Worm (Caenorhabditis elegans): ENCODE data around the gene srpa-68.

The srpa-68 gene

DNA sequence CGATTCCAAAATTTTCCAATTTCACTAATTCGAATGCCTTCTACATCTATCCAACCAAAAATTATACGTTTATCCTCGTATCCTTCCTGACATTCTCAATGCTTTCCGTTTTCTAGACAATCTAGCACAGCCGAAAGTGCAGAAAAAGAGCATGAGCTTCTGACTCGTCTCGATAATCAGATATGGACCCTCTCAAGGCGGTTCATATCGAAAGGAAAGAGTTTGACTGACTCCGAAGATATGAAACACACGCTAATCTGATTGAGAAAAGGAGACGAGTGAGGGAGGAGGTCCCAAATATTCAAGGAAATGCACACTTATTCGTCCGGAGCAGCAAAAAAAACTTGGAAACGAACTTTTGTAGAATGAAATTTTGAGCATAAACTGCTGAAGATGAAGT is 37.7 kb upstream of the srpa-68 start:
- TF ChIP-seq ceh-83 (GFP tag; optimal IDR thresholded peaks at IDR 0.05): no peak
- TF ChIP-seq ces-1 (GFP tag; optimal IDR thresholded peaks at IDR 0.05): peak; percentile 83
- TF ChIP-seq ham-2 (GFP tag; optimal IDR thresholded peaks at IDR 0.05): no peak
- TF ChIP-seq sem-2 (GFP tag; optimal IDR thresholded peaks at IDR 0.05): no peak
- TF ChIP-seq drap-1 (GFP tag; optimal IDR thresholded peaks at IDR 0.05): no peak

- TF ChIP-seq nhr-237 (tag; optimal IDR thresholded peaks at IDR 0.05): no peak
- no peak for TF ChIP-seq mep-1 (tag; optimal IDR thresholded peaks at IDR 0.05)
- TF ChIP-seq unc-62 (GFP tag; optimal IDR thresholded peaks at IDR 0.05): no peak
- no peak for TF ChIP-seq tbx-8 (GFP tag; optimal IDR thresholded peaks at IDR 0.05)
- no peak for TF ChIP-seq flh-1 (GFP tag; optimal IDR thresholded peaks at IDR 0.05)
Observed at ce11 chrV:12326638-12327037, 35.2 kb upstream of the srpa-68 start.

DNA sequence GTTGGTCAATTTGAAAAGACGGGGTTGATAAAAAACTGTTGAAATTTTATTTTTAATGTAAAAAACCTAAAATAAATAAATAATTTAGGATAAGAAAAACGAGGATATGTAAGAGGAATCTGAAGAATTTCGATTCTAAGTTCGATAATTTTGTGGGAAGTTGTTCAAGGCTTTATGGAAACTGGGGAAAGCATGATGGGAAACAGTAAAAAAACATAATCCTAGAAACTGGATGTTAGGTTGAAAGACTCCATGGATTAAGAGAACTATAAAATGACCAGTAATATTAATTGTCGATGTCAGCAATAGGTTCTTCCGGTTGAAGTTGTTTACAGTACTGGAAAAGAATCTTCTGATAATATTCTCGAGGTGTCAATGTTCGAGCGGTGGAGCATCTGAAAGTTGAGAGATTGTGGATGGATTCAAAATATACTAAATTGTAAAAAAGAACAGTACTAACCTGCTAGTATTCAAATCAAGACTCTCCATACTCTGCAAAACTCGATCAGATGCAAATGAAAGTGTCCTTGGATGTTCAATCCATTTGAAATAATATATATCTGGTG is 28.9 kb upstream of the srpa-68 start:
- TF ChIP-seq unc-120 (tag; optimal IDR thresholded peaks at IDR 0.05; ENCODE audit: poor library complexity, severe bottlenecking): no peak
- no peak for TF ChIP-seq bed-3 (GFP tag; optimal IDR thresholded peaks at IDR 0.05)
- TF ChIP-seq ceh-43 (GFP tag; optimal IDR thresholded peaks at IDR 0.05): no peak
- TF ChIP-seq tbx-8 (GFP tag; optimal IDR thresholded peaks at IDR 0.05): no peak
- no peak for TF ChIP-seq drap-1 (GFP tag; optimal IDR thresholded peaks at IDR 0.05)
- TF ChIP-seq hlh-1 (tag; optimal IDR thresholded peaks at IDR 0.05): no peak
- TF ChIP-seq nhr-2 (tag; optimal IDR thresholded peaks at IDR 0.05): no peak
- TF ChIP-seq snpc-4 (tag; optimal IDR thresholded peaks at IDR 0.05): no peak
- no peak for TF ChIP-seq mab-5 (tag; optimal IDR thresholded peaks at IDR 0.05)
- no peak for TF ChIP-seq sptf-1 (tag; optimal IDR thresholded peaks at IDR 0.05)
- TF ChIP-seq nhr-28 (tag; optimal IDR thresholded peaks at IDR 0.05): no peak
- no peak for TF ChIP-seq pha-4 (tag; optimal IDR thresholded peaks at IDR 0.05)
- no peak for TF ChIP-seq sem-2 (GFP tag; optimal IDR thresholded peaks at IDR 0.05)
- TF ChIP-seq lin-32 (GFP tag; optimal IDR thresholded peaks at IDR 0.05): no peak
- no peak for TF ChIP-seq cnd-1 (tag; optimal IDR thresholded peaks at IDR 0.05)
- TF ChIP-seq ceh-39 (tag; optimal IDR thresholded peaks at IDR 0.05): no peak
- no peak for TF ChIP-seq elt-3 (tag; optimal IDR thresholded peaks at IDR 0.05)

DNA sequence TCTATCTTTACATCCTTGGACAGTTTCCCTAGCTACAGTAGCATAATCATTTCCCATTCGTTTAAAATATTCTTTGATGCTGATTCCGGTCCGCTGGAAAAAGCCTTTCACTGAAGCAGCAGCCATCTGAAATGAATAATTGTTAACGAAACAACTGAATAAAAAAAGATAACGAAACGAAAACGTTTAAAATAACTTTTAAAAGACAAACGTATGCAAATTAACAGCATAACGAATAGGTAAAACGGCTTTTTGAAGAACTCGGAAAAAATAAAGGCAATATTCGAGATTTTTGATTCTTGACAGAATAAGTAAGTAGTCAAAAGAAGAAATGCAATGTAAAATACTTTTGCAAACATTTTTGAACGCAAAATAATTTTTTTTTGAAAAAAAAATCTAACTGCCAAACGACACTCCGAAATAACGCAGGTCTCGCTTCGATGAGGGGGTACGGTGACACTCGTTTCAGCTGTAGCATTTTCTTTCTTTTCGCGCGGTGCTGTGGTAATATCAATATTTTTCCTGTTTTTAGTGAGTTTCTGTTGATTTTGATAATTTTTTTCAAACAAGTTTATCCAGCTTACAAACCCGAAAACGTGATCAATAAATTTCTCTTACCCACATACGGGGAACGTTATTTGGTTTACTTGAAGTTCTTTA is 26.6 kb upstream of the srpa-68 start, which contains the start of the genes R04F11.5 and R04F11.2:
Gene R04F11.5 (minus strand): TSS at position 126 of the 660 bp plus-strand sequence.
Gene R04F11.2 (plus strand): TSS at position 488 of the 660 bp plus-strand sequence.
- TF ChIP-seq sem-2 (GFP tag; optimal IDR thresholded peaks at IDR 0.05) (no peak), lin-32 (GFP tag; optimal IDR thresholded peaks at IDR 0.05) (no peak), pha-4 (tag; optimal IDR thresholded peaks at IDR 0.05) (peak; percentile 69), nhr-76 (tag; optimal IDR thresholded peaks at IDR 0.05) (no peak), zip-8 (tag; optimal IDR thresholded peaks at IDR 0.05) (no peak), blmp-1 (tag; optimal IDR thresholded peaks at IDR 0.05) (no peak), elt-3 (tag; optimal IDR thresholded peaks at IDR 0.05) (no peak), flh-1 (GFP tag; optimal IDR thresholded peaks at IDR 0.05) (no peak), unc-39 (tag; optimal IDR thresholded peaks at IDR 0.05) (no peak), unc-120 (tag; optimal IDR thresholded peaks at IDR 0.05; ENCODE audit: poor library complexity, severe bottlenecking) (no peak), mls-2 (tag; optimal IDR thresholded peaks at IDR 0.05) (no peak), lsy-2 (tag; optimal IDR thresholded peaks at IDR 0.05) (peak; percentile 98), mep-1 (tag; optimal IDR thresholded peaks at IDR 0.05) (peak; percentile 90), ceh-83 (GFP tag; optimal IDR thresholded peaks at IDR 0.05) (no peak), tbx-8 (GFP tag; optimal IDR thresholded peaks at IDR 0.05) (no peak), nhr-12 (tag; optimal IDR thresholded peaks at IDR 0.05) (no peak), M03D4.4 (tag; optimal IDR thresholded peaks at IDR 0.05) (no peak), ztf-11 (tag; optimal IDR thresholded peaks at IDR 0.05) (no peak), sptf-1 (tag; optimal IDR thresholded peaks at IDR 0.05) (peak; percentile 3), ham-2 (GFP tag; optimal IDR thresholded peaks at IDR 0.05) (no peak), nhr-237 (tag; optimal IDR thresholded peaks at IDR 0.05) (peak; percentile 79), hlh-1 (tag; optimal IDR thresholded peaks at IDR 0.05) (peak; percentile 47), snpc-4 (tag; optimal IDR thresholded peaks at IDR 0.05) (no peak), nhr-2 (tag; optimal IDR thresholded peaks at IDR 0.05) (no peak), nhr-28 (tag; optimal IDR thresholded peaks at IDR 0.05) (no peak), ceh-39 (tag; optimal IDR thresholded peaks at IDR 0.05) (peak; percentile 41), mab-5 (tag; optimal IDR thresholded peaks at IDR 0.05) (no peak), unc-62 (GFP tag; optimal IDR thresholded peaks at IDR 0.05) (peak; percentile 31), ces-1 (GFP tag; optimal IDR thresholded peaks at IDR 0.05) (peak; percentile 52), elt-1 (tag; optimal IDR thresholded peaks at IDR 0.05; ENCODE audit: borderline replicate concordance, insufficient read depth) (no peak), ceh-43 (GFP tag; optimal IDR thresholded peaks at IDR 0.05) (no peak), drap-1 (GFP tag; optimal IDR thresholded peaks at IDR 0.05) (no peak), cnd-1 (tag; optimal IDR thresholded peaks at IDR 0.05) (no peak), lin-13 (tag; optimal IDR thresholded peaks at IDR 0.05) (peak; percentile 55), bed-3 (GFP tag; optimal IDR thresholded peaks at IDR 0.05) (no peak)

Measured in whole organism, mixed stage, embryonic.